Worm (Caenorhabditis elegans) whole organism, early embryonic: ENCODE measurements around the gene ZC513.2.

Experiments
- B0310.2 ChIP-seq: sonication (generic microtip); optimal IDR thresholded peaks from 2 replicates; lab custom pipeline; 2016; ENCODE audit warnings: mild to moderate bottlenecking, missing genetic modification characterization, missing compliant biosample characterization
- F13C5.2 ChIP-seq: sonication (generic microtip); optimal IDR thresholded peaks from 2 replicates; lab custom pipeline; 2017; ENCODE audit warnings: mild to moderate bottlenecking, missing genetic modification characterization, inconsistent platforms, missing compliant biosample characterization
- aly-1 ChIP-seq: sonication (generic microtip); optimal IDR thresholded peaks from 2 replicates; lab custom pipeline; 2016; ENCODE audit warnings: missing genetic modification characterization, missing compliant biosample characterization
- ama-1 ChIP-seq: fragments of 150-350 bp; optimal IDR thresholded peaks from 2 replicates; lab custom pipeline; 2014
- ceh-13 ChIP-seq: fragments of 200-800 bp; sonication (Bioruptor generic); optimal IDR thresholded peaks from 2 replicates; lab custom pipeline; 2018; ENCODE audit warnings: mild to moderate bottlenecking, missing genetic modification characterization, missing compliant biosample characterization
- ceh-36 ChIP-seq: sonication (generic microtip); optimal IDR thresholded peaks from 2 replicates; lab custom pipeline; 2016; ENCODE audit warnings: missing genetic modification characterization, inconsistent platforms, missing compliant biosample characterization
- ets-7 ChIP-seq: sonication (generic microtip); optimal IDR thresholded peaks from 2 replicates; lab custom pipeline; 2016; ENCODE audit warnings: missing genotype, missing genetic modification characterization, missing compliant biosample characterization
- flt-1 ChIP-seq: fragments of 200-800 bp; sonication (Bioruptor generic); IDR thresholded peaks from 2 replicates; pipeline ENCODE4 v1.3.6; 2022; ENCODE audit warnings: missing genetic modification characterization, missing compliant biosample characterization
- hmbx-1 ChIP-seq: sonication (generic microtip); optimal IDR thresholded peaks from 2 replicates; lab custom pipeline; 2016; ENCODE audit warnings: mild to moderate bottlenecking, missing genetic modification characterization, missing compliant biosample characterization
- hmg-4 ChIP-seq: fragments of 200-800 bp; sonication (Bioruptor generic); optimal IDR thresholded peaks from 2 replicates; lab custom pipeline; 2018; ENCODE audit warnings: mild to moderate bottlenecking, missing genetic modification characterization, missing compliant biosample characterization
- hnd-1 ChIP-seq: sonication (generic microtip); optimal IDR thresholded peaks from 2 replicates; lab custom pipeline; 2016; ENCODE audit warnings: missing genetic modification characterization, missing compliant biosample characterization
- pes-1 ChIP-seq: fragments of 200-800 bp; sonication (Bioruptor generic); IDR thresholded peaks from 2 replicates; pipeline ENCODE4 v1.3.6; 2022; ENCODE audit warnings: missing genetic modification reagents, missing genetic modification characterization, missing compliant biosample characterization
- scrt-1 ChIP-seq: fragments of 200-800 bp; sonication (Bioruptor generic); IDR thresholded peaks from 2 replicates; pipeline ENCODE4 v1.3.6; 2022; ENCODE audit warnings: missing genetic modification characterization, missing compliant biosample characterization
- sea-1 ChIP-seq: fragments of 200-800 bp; sonication (Bioruptor generic); conservative IDR thresholded peaks from 2 replicates; pipeline ENCODE4 v1.3.6; 2022; ENCODE audit warnings: missing genetic modification characterization, missing compliant biosample characterization
- tbx-11 ChIP-seq: fragments of 200-800 bp; sonication (Bioruptor generic); IDR thresholded peaks from 2 replicates; pipeline ENCODE4 v1.3.6; 2022; ENCODE audit warnings: missing genetic modification characterization, missing compliant biosample characterization
- tbx-37 ChIP-seq: fragments of 200-800 bp; sonication (Bioruptor generic); conservative IDR thresholded peaks from 2 replicates; pipeline ENCODE4 v1.3.6; 2022; ENCODE audit warnings: missing genetic modification reagents, missing genetic modification characterization, missing compliant biosample characterization
- tra-4 ChIP-seq: sonication (generic microtip); optimal IDR thresholded peaks from 2 replicates; lab custom pipeline; 2017; ENCODE audit warnings: missing genetic modification characterization, missing compliant biosample characterization

ZC513.2 gene

DNA sequence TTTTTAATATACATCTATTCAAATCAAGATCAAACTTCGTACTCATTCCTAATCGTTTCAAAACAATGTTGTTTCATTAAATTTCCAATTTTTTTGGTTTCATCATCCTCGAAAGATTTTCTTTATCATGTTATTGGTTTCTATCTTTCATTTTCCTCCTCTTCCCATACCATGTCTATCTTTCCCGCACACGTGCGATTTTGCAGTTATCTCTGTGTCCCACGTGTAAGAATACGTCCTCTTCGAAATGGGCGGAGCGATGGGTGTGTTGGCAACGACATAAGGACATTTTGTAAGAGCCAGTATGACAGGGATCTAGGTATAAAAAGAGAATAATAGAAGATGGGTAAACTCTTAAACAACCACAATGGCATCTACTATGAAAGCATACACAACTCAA lies 27.9 kb upstream of the ZC513.2 start, which contains the start of gene F43H9.4:
F43H9.4 (plus strand) TSS at position 366 of the 400 bp plus-strand sequence.
- TF ChIP-seq ama-1 (lab: Kevin White, UChicago) (no peak), tbx-37 (GFP tag; lab: Robert Waterston, UW) (no peak)

DNA sequence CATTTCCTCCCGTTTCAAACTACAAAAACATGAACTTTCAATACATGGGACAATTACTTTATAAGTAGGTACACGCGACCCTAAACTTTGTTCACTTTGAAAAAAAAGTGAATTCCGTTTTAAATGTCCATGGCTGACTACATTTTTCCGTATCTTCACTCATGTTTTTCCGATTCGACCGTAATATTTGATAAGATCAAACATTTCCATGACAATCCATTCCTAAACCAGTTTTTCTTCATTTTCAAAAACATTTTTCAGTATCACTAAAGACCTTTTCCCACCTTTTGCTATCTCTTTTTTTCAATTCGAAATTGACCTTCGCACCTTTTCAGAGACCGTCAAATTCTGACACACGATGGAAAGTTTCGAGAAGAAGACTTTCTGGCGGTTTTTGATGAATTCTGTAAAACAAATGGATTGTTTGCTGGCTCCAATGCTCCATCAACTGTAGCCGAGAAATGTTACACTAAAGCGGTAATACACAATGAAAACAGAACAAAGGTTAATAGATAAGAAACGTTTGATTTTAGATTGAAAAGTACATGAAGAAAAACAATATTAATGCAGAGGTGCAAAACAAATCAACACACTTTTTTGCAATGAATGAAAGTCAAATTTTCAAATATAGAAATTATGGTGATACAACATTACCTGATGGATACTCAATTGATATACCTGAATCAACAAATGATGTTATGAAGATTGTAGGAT lies 26.6 kb upstream of the ZC513.2 start:
- TF ChIP-seq sea-1 (no peak), aly-1 (tag; lab: Kevin White, UChicago) (no peak), ceh-36 (tag; lab: Kevin White, UChicago) (no peak), ama-1 (lab: Kevin White, UChicago) (no peak), pes-1 (GFP tag; lab: Robert Waterston, UW) (no peak), tra-4 (tag; lab: Kevin White, UChicago) (no peak), B0310.2 (tag; lab: Kevin White, UChicago) (no peak), tbx-11 (GFP tag; lab: Robert Waterston, UW) (no peak), hnd-1 (tag; lab: Kevin White, UChicago) (no peak), F13C5.2 (no peak), ets-7 (tag; lab: Kevin White, UChicago) (no peak), hmbx-1 (tag; lab: Kevin White, UChicago) (no peak), flt-1 (no peak), tbx-37 (GFP tag; lab: Robert Waterston, UW) (no peak), scrt-1 (GFP tag; lab: Robert Waterston, UW) (no peak), ceh-13 (no peak), hmg-4 (GFP tag; lab: Kevin White, UChicago) (no peak)

DNA sequence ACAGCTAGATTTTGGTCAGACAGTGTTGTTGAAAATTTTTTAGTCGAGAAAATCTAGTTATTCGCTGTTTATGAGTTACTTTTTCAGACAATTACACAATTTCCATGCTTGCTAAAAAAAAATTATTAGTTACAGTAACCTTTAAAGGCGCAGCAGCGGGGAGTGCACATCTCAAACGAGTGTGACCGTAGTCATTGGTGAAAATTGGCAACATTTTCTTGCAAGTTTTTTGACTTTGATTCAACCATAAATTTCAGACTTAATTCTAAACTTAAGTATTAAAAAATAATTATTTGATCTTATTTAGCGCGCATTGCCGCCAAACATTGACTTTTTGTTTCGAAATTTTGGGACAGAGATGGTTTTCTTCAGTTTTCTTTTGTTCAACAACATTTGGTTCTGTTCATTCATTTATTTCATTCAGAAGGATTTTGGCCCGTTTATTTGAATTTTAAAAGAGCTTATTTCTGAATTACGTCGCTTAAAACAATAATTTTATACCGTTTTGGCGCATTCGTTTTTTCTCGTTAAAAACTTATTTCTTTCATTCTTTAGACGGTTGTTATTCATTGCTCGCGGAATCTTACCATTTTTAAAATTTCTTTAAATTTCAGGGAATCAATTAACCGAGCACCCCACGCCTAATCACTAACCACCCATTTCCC lies 25.3 kb upstream of the ZC513.2 start, which contains the start of gene oma-2:
oma-2 (plus strand) TSS at position 615 of the 665 bp plus-strand sequence.
- TF ChIP-seq hmbx-1 (tag; lab: Kevin White, UChicago) (no peak), B0310.2 (tag; lab: Kevin White, UChicago) (no peak), pes-1 (GFP tag; lab: Robert Waterston, UW) (no peak), ceh-36 (tag; lab: Kevin White, UChicago) (no peak), sea-1 (no peak), flt-1 (no peak), hmg-4 (GFP tag; lab: Kevin White, UChicago) (no peak), ama-1 (lab: Kevin White, UChicago) (no peak), scrt-1 (GFP tag; lab: Robert Waterston, UW) (no peak), hnd-1 (tag; lab: Kevin White, UChicago) (no peak), tbx-11 (GFP tag; lab: Robert Waterston, UW) (no peak), F13C5.2 (no peak), tra-4 (tag; lab: Kevin White, UChicago) (no peak), aly-1 (tag; lab: Kevin White, UChicago) (no peak), ets-7 (tag; lab: Kevin White, UChicago) (no peak), tbx-37 (GFP tag; lab: Robert Waterston, UW) (no peak), ceh-13 (no peak)

DNA sequence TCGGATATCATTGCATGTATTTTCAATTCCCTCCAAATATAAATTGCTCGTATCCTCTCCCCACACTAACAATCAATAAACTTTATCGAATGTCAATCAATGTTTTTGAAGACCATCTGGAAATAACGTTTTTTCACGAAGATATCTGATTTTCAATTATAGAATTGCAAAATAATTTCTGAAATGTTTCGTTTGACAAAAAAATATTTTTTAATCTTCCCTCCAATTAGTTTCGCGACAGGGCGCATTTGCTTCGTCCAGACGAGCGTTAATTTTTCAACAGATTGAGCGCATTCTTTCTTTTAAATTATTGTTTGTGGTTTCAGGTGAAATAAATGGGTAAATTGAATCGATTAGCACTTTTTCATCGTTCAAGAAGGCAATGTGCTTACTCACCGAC lies 23.1 kb upstream of the ZC513.2 start, which contains the start of gene vars-1:
vars-1 (plus strand) TSS at position 291 of the 400 bp plus-strand sequence.
- TF ChIP-seq tra-4 (tag; lab: Kevin White, UChicago) (no peak), hmg-4 (GFP tag; lab: Kevin White, UChicago) (no peak), sea-1 (no peak), ama-1 (lab: Kevin White, UChicago) (no peak), scrt-1 (GFP tag; lab: Robert Waterston, UW) (no peak)

DNA sequence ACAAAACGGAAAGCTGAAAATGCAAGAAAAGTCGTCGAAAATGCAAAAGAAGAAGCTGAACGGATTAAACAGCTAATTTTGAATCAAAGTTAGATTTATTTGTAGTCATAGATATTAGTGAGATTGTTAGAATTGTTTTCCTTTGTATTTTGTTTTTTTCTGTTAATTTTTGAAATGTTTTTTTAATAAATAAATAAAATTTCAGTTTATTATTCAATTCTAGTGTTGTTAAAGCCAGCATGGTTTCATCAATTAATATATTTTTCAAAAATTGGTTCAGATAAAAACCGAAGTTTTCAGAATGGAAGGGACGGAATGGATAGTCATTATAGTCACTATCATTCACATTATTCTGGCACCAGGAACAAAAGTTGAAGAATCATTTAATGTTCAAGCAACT lies 19.4 kb upstream of the ZC513.2 start, which contains the start of gene algn-12:
algn-12 (plus strand) TSS at position 301 of the 400 bp plus-strand sequence.
- TF ChIP-seq pes-1 (GFP tag; lab: Robert Waterston, UW) (no peak), flt-1 (no peak), hmbx-1 (tag; lab: Kevin White, UChicago) (no peak), tra-4 (tag; lab: Kevin White, UChicago) (no peak), ama-1 (lab: Kevin White, UChicago) (no peak), hmg-4 (GFP tag; lab: Kevin White, UChicago) (no peak), tbx-37 (GFP tag; lab: Robert Waterston, UW) (no peak)

DNA sequence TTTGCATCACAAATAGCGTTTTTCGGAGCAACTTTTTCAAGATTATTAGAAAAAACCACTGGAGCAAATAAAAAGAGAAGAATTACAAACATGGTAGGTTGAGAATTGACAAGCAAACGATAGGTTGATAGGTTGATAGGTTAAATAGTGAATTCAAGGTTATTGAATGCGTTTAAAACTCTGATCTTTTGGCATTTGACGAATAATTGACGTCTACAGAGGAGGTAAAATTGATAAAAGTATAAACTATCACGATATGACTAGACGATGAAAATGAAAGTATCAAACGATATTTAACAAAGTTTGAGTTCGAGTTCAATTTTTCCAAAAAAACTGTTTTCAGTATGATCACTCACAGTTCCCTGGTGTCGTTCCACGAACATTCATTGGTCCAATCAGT lies 18.3 kb upstream of the ZC513.2 start, which contains the start of gene ZC513.14:
ZC513.14 (minus strand) TSS at position 101 of the 400 bp plus-strand sequence.
- no peak for TF ChIP-seq tbx-11 (GFP tag; lab: Robert Waterston, UW)
- TF ChIP-seq ceh-36 (tag; lab: Kevin White, UChicago), result no peak
- no peak for TF ChIP-seq flt-1
- TF ChIP-seq tbx-37 (GFP tag; lab: Robert Waterston, UW), result no peak
- no peak for TF ChIP-seq hnd-1 (tag; lab: Kevin White, UChicago)
- TF ChIP-seq aly-1 (tag; lab: Kevin White, UChicago), result no peak
- TF ChIP-seq hmbx-1 (tag; lab: Kevin White, UChicago), result no peak
- no peak for TF ChIP-seq ets-7 (tag; lab: Kevin White, UChicago)
- TF ChIP-seq ama-1 (lab: Kevin White, UChicago), result no peak
- no peak for TF ChIP-seq scrt-1 (GFP tag; lab: Robert Waterston, UW)
- no peak for TF ChIP-seq ceh-13
- no peak for TF ChIP-seq F13C5.2
- TF ChIP-seq sea-1, result no peak
- TF ChIP-seq B0310.2 (tag; lab: Kevin White, UChicago), result no peak
- TF ChIP-seq hmg-4 (GFP tag; lab: Kevin White, UChicago), result no peak
- TF ChIP-seq tra-4 (tag; lab: Kevin White, UChicago), result no peak

DNA sequence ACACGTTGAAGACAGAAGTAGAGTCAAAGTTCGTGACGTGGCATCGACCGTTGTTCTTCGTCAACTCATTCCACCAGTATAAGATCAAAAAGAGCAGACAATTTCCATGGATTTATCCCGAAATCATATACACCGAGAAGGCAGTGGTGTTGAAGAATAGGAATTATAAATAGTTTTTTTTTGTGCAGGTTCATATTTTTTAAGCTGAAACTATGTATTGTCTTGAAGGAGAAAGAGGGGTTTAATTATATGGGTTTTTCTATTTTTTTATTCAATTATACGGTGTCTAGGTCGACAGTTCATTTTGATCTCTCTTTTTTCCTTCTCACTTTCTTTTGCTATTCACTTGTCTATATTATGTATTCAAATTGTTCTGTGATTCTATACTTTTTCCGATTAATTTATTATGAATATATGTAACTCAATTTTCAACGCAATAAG lies 15.1 kb upstream of the ZC513.2 start:
- TF ChIP-seq hnd-1 (tag; lab: Kevin White, UChicago), result no peak
- TF ChIP-seq ceh-36 (tag; lab: Kevin White, UChicago), result no peak
- no peak for TF ChIP-seq ets-7 (tag; lab: Kevin White, UChicago)
- TF ChIP-seq flt-1, result peak; percentile 13; the same call in 1 of the 2 replicates
- TF ChIP-seq hmbx-1 (tag; lab: Kevin White, UChicago), result no peak
- no peak for TF ChIP-seq ceh-13
- no peak for TF ChIP-seq tbx-37 (GFP tag; lab: Robert Waterston, UW)
- peak; percentile 41 for TF ChIP-seq B0310.2 (tag; lab: Kevin White, UChicago)
- no peak for TF ChIP-seq F13C5.2
- TF ChIP-seq ama-1 (lab: Kevin White, UChicago), result peak; percentile 62
- no peak for TF ChIP-seq scrt-1 (GFP tag; lab: Robert Waterston, UW)
